Worm (Caenorhabditis elegans) whole organism, young adult: ENCODE results near the gene fbxc-33.
A peak's percentile ranks its signal among the peaks of the same experiment; 100 is the strongest.

Experiments
- F22D6.2 ChIP-seq: sonication (generic microtip); optimal IDR thresholded peaks from 2 replicates; lab custom pipeline; 2016; ENCODE audit warnings: mild to moderate bottlenecking, missing genetic modification characterization, missing compliant biosample characterization
- K12H6.12 ChIP-seq: fragments of 200-800 bp; sonication (Bioruptor generic); optimal IDR thresholded peaks from 2 replicates; lab custom pipeline; 2018; ENCODE audit warnings: mild to moderate bottlenecking, missing genetic modification characterization, missing compliant biosample characterization
- T07F8.4 ChIP-seq: sonication (generic microtip); optimal IDR thresholded peaks from 2 replicates; lab custom pipeline; 2016; ENCODE audit warnings: mild to moderate bottlenecking, missing genetic modification characterization, moderate library complexity, missing compliant biosample characterization
- Y53G8AR.9 ChIP-seq: fragments of 200-800 bp; sonication (Bioruptor generic); conservative IDR thresholded peaks from 2 replicates; pipeline ENCODE4 v1.3.6; 2022; ENCODE audit warnings: missing genetic modification reagents, missing genetic modification characterization, missing compliant biosample characterization
- ZK185.1 ChIP-seq: sonication (generic microtip); optimal IDR thresholded peaks from 2 replicates; lab custom pipeline; 2016; ENCODE audit warnings: mild to moderate bottlenecking, missing genetic modification characterization, missing compliant biosample characterization; ENCODE audit not compliant: poor library complexity, severe bottlenecking
- akir-1 ChIP-seq: fragments of 200-800 bp; sonication (Bioruptor generic); optimal IDR thresholded peaks from 2 replicates; lab custom pipeline; 2018; ENCODE audit warnings: mild to moderate bottlenecking, missing genetic modification characterization, moderate library complexity, missing compliant biosample characterization
- attf-3 ChIP-seq: fragments of 200-800 bp; sonication (Bioruptor generic); conservative IDR thresholded peaks from 2 replicates; pipeline ENCODE4 v1.3.6; 2022; ENCODE audit warnings: missing genetic modification reagents, missing genetic modification characterization, missing compliant biosample characterization
- attf-6 ChIP-seq: fragments of 200-800 bp; sonication (Bioruptor generic); IDR thresholded peaks from 2 replicates; pipeline ENCODE4 v1.3.6; 2022; ENCODE audit warnings: missing genetic modification reagents, missing genetic modification characterization, missing compliant biosample characterization
- ceh-27 ChIP-seq: fragments of 200-800 bp; sonication (Bioruptor generic); optimal IDR thresholded peaks from 2 replicates; lab custom pipeline; 2018; ENCODE audit warnings: mild to moderate bottlenecking, missing genetic modification characterization, moderate library complexity, missing compliant biosample characterization
- ceh-40 ChIP-seq: fragments of 200-800 bp; sonication (Bioruptor generic); IDR thresholded peaks from 2 replicates; pipeline ENCODE4 v1.3.6; 2022; ENCODE audit warnings: missing genetic modification characterization, missing compliant biosample characterization
- ceh-79 ChIP-seq: sonication (generic microtip); optimal IDR thresholded peaks from 2 replicates; lab custom pipeline; 2017; ENCODE audit warnings: mild to moderate bottlenecking, missing genetic modification characterization, missing compliant biosample characterization
- ceh-91 ChIP-seq: fragments of 200-800 bp; sonication (Bioruptor generic); IDR thresholded peaks from 2 replicates; pipeline ENCODE4 v1.3.6; 2022; ENCODE audit warnings: missing genetic modification reagents, missing genetic modification characterization, missing compliant biosample characterization
- chd-7 ChIP-seq: sonication (generic microtip); optimal IDR thresholded peaks from 2 replicates; lab custom pipeline; 2016; ENCODE audit warnings: mild to moderate bottlenecking, missing genetic modification characterization, moderate library complexity, missing compliant biosample characterization
- die-1 ChIP-seq: sonication (generic microtip); optimal IDR thresholded peaks from 2 replicates; lab custom pipeline; 2016; ENCODE audit warnings: missing genotype, mild to moderate bottlenecking, missing genetic modification characterization, missing compliant biosample characterization
- efl-1 ChIP-seq: fragments of 150-350 bp; optimal IDR thresholded peaks from 2 replicates; lab custom pipeline; 2014; ENCODE audit warnings: missing biosample characterization, missing genetic modification reagents, missing genetic modification characterization
- ets-4 ChIP-seq: fragments of 200-800 bp; sonication (Bioruptor generic); optimal IDR thresholded peaks from 2 replicates; lab custom pipeline; 2018; ENCODE audit warnings: mild to moderate bottlenecking, missing genetic modification characterization, missing compliant biosample characterization
- fkh-3 ChIP-seq: sonication (generic microtip); optimal IDR thresholded peaks from 2 replicates; lab custom pipeline; 2016; ENCODE audit warnings: mild to moderate bottlenecking, missing genetic modification characterization, missing compliant biosample characterization
- hmg-20 ChIP-seq: fragments of 200-800 bp; sonication (Bioruptor generic); IDR thresholded peaks from 2 replicates; pipeline ENCODE4 v1.3.6; 2022; ENCODE audit warnings: missing genetic modification reagents, missing genetic modification characterization, missing compliant biosample characterization
- let-607 ChIP-seq, 2 experiments: fragments of 200-800 bp in 1 of 2; sonication (Bioruptor generic) in 1 of 2; sonication (generic microtip) in 1 of 2; optimal IDR thresholded peaks; 2 replicates each; lab custom pipeline; 2016 to 2018; ENCODE audit warnings: mild to moderate bottlenecking in 2 of 2, missing compliant biosample characterization in 2 of 2, missing genetic modification characterization in 2 of 2, moderate library complexity in 2 of 2, missing genotype in 1 of 2
- lir-1 ChIP-seq: fragments of 200-800 bp; sonication (Bioruptor generic); conservative IDR thresholded peaks from 2 replicates; pipeline ENCODE4 v1.3.6; 2022; ENCODE audit warnings: missing genetic modification reagents, missing genetic modification characterization, missing compliant biosample characterization
- madf-10 ChIP-seq: sonication (generic microtip); optimal IDR thresholded peaks from 2 replicates; lab custom pipeline; 2016; ENCODE audit warnings: mild to moderate bottlenecking, missing genetic modification characterization, missing compliant biosample characterization
- madf-6 ChIP-seq: fragments of 200-800 bp; sonication (Bioruptor generic); IDR thresholded peaks from 2 replicates; pipeline ENCODE4 v1.3.6; 2022; ENCODE audit warnings: missing genetic modification reagents, missing genetic modification characterization, missing compliant biosample characterization
- mcd-1 ChIP-seq: fragments of 200-800 bp; sonication (Bioruptor generic); IDR thresholded peaks from 2 replicates; pipeline ENCODE4 v1.3.6; 2022; ENCODE audit warnings: missing genetic modification reagents, missing genetic modification characterization, missing compliant biosample characterization
- nfya-2 ChIP-seq: fragments of 200-800 bp; sonication (Bioruptor generic); IDR thresholded peaks from 2 replicates; pipeline ENCODE4 v1.3.6; 2022; ENCODE audit warnings: missing genetic modification reagents, missing genetic modification characterization, missing compliant biosample characterization
- rec-8 ChIP-seq, 2 experiments: sonication (generic microtip); optimal IDR thresholded peaks; 2 replicates each; lab custom pipeline; 2016; ENCODE audit warnings: mild to moderate bottlenecking in 2 of 2, missing genetic modification characterization in 2 of 2, missing genetic modification reagents in 2 of 2, missing genotype in 2 of 2, missing biosample characterization in 1 of 2, missing compliant biosample characterization in 1 of 2, moderate library complexity in 1 of 2
- snpc-1.3 ChIP-seq: sonication (generic microtip); optimal IDR thresholded peaks from 2 replicates; lab custom pipeline; 2017; ENCODE audit warnings: missing genetic modification characterization, mild to moderate bottlenecking, missing compliant biosample characterization, antibody characterized with exemption, moderate library complexity, missing genotype, missing genetic modification reagents; ENCODE audit not compliant: insufficient read depth
- snpc-4 ChIP-seq, 5 experiments: fragments of 150-350 bp in 1 of 5; sonication (generic microtip) in 4 of 5; optimal IDR thresholded peaks; 2 replicates each; lab custom pipeline; 2014 to 2018; ENCODE audit warnings: missing genetic modification characterization in 5 of 5, missing biosample characterization in 3 of 5, antibody characterized with exemption in 2 of 5, mild to moderate bottlenecking in 2 of 5, missing compliant biosample characterization in 2 of 5, missing genotype in 2 of 5, moderate library complexity in 2 of 5, missing genetic modification reagents in 1 of 5
- unc-62 ChIP-seq: fragments of 150-350 bp; optimal IDR thresholded peaks from 2 replicates; lab custom pipeline; 2014; ENCODE audit warnings: missing biosample characterization, missing genetic modification reagents, missing genetic modification characterization
- zim-3 ChIP-seq: sonication (generic microtip); optimal IDR thresholded peaks from 2 replicates; lab custom pipeline; 2017; ENCODE audit warnings: mild to moderate bottlenecking, missing genetic modification characterization, moderate library complexity, missing compliant biosample characterization
- ztf-22 ChIP-seq: fragments of 200-800 bp; sonication (Bioruptor generic); optimal IDR thresholded peaks from 2 replicates; lab custom pipeline; 2018; ENCODE audit warnings: mild to moderate bottlenecking, missing genetic modification characterization, moderate library complexity, missing compliant biosample characterization
- ztf-25 ChIP-seq: fragments of 200-800 bp; sonication (Bioruptor generic); IDR thresholded peaks from 2 replicates; pipeline ENCODE4 v1.3.6; 2022; ENCODE audit warnings: missing genetic modification reagents, missing genetic modification characterization, missing compliant biosample characterization
- ztf-26 ChIP-seq: sonication (generic microtip); optimal IDR thresholded peaks from 2 replicates; lab custom pipeline; 2017; ENCODE audit warnings: missing genetic modification characterization, missing compliant biosample characterization

Gene fbxc-33

DNA sequence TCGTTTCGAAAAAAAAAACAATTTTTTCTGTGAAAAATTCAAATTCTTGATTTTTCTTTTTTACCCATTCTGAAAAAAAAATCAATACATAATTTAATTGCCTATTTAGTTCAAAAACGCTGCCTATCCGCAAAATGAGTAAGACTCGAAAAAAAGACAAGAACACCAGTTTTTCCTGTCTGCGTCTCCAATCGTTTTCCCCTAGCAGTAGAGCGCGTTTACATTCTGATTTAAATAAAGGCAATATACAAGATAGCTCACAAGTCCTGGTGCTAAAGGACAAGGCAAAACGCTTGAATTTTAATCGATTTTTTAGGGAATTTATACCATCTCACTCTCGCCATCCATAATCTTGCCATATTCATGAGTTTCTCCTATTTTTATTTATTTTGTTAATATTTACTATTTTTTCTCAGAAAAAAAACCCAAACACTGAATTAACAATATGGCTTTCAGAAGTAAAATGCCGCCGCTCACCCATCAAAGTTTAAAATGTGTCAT lies at the start of gene fbxc-33:
Gene fbxc-33 (plus strand): TSS at position 451 of the 501 bp plus-strand sequence.
- TF ChIP-seq F22D6.2 (tag; lab: Kevin White, UChicago) = no peak
- TF ChIP-seq ceh-27 = no peak
- peak; percentile 75 for TF ChIP-seq mcd-1
- TF ChIP-seq ceh-40 (GFP tag; lab: Robert Waterston, UW) = no peak
- no peak for TF ChIP-seq ztf-25 (GFP tag; lab: Robert Waterston, UW)
- no peak for TF ChIP-seq nfya-2 (GFP tag; lab: Robert Waterston, UW)
- TF ChIP-seq die-1 = no peak
- TF ChIP-seq zim-3 (tag; lab: Kevin White, UChicago) = no peak
- no peak for TF ChIP-seq madf-10 (tag; lab: Kevin White, UChicago)

DNA sequence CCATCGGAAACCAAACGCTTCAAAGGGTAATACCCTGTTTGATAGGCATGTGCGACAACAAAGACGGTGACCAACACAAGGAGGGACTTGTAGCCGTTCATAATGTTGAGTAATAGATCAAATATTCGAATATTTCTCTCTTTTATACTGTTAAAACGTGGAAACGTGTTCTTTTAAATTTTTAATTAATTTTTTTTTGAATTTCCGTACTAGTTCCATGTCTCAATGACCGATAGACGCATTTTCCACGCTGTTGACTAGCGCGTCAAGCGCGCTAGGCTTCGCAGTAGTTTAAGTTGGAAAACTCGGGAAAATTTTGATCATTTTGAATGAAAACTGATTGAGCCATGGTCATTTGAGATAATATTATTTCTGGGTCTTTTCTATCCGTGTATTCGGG lies 46.7 kb upstream of the fbxc-33 start, which contains the start of gene Y46B2A.3:
Gene Y46B2A.3 (minus strand): TSS at position 101 of the 400 bp plus-strand sequence.
- TF ChIP-seq ceh-40 (GFP tag; lab: Robert Waterston, UW) = no peak
- no peak for TF ChIP-seq chd-7
- no peak for TF ChIP-seq T07F8.4
- no peak for TF ChIP-seq rec-8 (tag; optimal IDR thresholded peaks at IDR 0.05; lab: Kevin White, UChicago)
- TF ChIP-seq madf-6 (GFP tag; lab: Robert Waterston, UW) = no peak
- TF ChIP-seq, all 124 proteins: peak for 0

DNA sequence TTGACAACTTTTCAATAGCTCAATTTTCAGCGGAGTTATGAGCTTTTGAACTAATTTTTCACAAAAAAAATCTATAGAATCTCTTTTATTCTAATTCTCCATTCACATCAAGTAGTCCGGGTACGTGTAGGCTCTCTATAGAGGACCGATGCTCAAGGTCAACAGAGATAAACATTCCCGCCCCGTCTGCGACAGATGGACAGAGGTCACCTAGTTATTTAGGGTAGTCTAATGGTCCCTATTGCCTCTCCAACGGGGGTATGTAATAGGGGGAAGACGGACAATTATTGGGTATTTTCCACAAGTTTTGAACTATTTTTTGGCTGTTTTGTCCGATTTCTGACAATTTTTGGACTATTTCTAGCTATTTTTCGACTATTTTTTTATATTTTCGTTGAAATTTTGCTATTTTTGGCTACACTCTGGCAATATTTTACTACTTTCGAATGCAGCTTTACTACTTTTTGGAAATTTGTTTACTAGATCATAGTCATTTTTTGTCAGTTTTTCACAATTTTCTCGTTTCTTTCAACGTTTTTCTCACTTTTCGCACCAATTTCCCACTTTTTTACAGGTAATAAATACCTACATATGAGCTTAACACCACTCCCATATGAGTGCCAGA lies 45.1 kb upstream of the fbxc-33 start, which contains the start of gene fbxc-51:
Gene fbxc-51 (plus strand): TSS at position 575 of the 625 bp plus-strand sequence.
- no peak for TF ChIP-seq attf-6
- TF ChIP-seq nfya-2 (GFP tag; lab: Robert Waterston, UW) = no peak
- no peak for TF ChIP-seq snpc-1.3 (tag; lab: Kevin White, UChicago)
- no peak for TF ChIP-seq ceh-91 (GFP tag; lab: Robert Waterston, UW)
- TF ChIP-seq ets-4 (GFP tag; lab: Kevin White, UChicago) = no peak
- no peak for TF ChIP-seq T07F8.4
- TF ChIP-seq attf-3 = no peak
- TF ChIP-seq die-1 = no peak
- no peak for TF ChIP-seq ztf-22
- TF ChIP-seq let-607 (tag; optimal IDR thresholded peaks at IDR 0.05; lab: Kevin White, UChicago) = no peak
- no peak for TF ChIP-seq lir-1 (GFP tag; lab: Robert Waterston, UW)
- TF ChIP-seq akir-1 = no peak
- no peak for TF ChIP-seq fkh-3 (tag; lab: Kevin White, UChicago)
- TF ChIP-seq efl-1 (GFP tag; lab: Kevin White, UChicago) = no peak

DNA sequence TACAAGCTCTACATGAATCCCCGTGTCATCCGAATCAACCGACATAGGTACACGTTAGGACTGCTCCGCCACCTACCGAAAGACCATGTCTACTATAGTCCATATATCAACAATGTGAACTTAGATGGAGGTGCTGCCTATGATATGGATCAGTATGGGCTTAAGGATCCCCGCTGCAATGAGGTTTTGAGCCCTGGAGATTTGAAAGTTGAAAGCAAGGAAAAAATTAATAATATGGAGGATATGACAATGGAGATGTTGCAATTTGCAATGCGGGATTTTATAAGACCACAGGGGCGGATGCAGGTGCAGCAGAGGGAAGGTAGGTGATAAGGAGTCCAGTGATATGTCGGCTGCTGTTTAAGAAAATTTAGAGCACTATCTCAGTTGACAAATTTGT lies 44.2 kb upstream of the fbxc-33 start:
- no peak for TF ChIP-seq K12H6.12 (tag; lab: Kevin White, UChicago)
- no peak for TF ChIP-seq snpc-4 (GFP tag; optimal IDR thresholded peaks at IDR 0.05; lab: Kevin White, UChicago)
- no peak for TF ChIP-seq snpc-4 (tag; optimal IDR thresholded peaks at IDR 0.05; lab: Kevin White, UChicago)
- no peak for TF ChIP-seq hmg-20 (GFP tag; lab: Robert Waterston, UW)
- TF ChIP-seq ZK185.1 = no peak
- no peak for TF ChIP-seq unc-62 (GFP tag; lab: Kevin White, UChicago)
- TF ChIP-seq ztf-26 = no peak
- no peak for TF ChIP-seq ceh-79 (tag; lab: Kevin White, UChicago)
- no peak for TF ChIP-seq Y53G8AR.9 (GFP tag; lab: Robert Waterston, UW)
